Worm (Caenorhabditis elegans) whole organism, young adult: Measurements from ENCODE around the gene C18E9.5.

Experiments used
- F52B5.7 ChIP-seq: sonication (generic microtip); optimal IDR thresholded peaks from 2 replicates; lab custom pipeline; 2016; ENCODE audit warnings: mild to moderate bottlenecking, missing genetic modification characterization, missing compliant biosample characterization
- F57A8.1 ChIP-seq: fragments of 200-800 bp; sonication (Bioruptor generic); optimal IDR thresholded peaks from 2 replicates; lab custom pipeline; 2018; ENCODE audit warnings: mild to moderate bottlenecking, missing genetic modification characterization, moderate library complexity, missing compliant biosample characterization
- T26A5.8 ChIP-seq: sonication (generic microtip); optimal IDR thresholded peaks from 2 replicates; lab custom pipeline; 2016; ENCODE audit warnings: missing genetic modification characterization, missing compliant biosample characterization
- ama-1 ChIP-seq, 3 experiments: fragments of 150-350 bp in 1 of 3; sonication (generic microtip) in 2 of 3; optimal IDR thresholded peaks; 2 replicates each; lab custom pipeline; 2014 to 2018; ENCODE audit warnings: missing biosample characterization in 2 of 3, missing genetic modification characterization in 2 of 3, missing genetic modification reagents in 2 of 3
- athp-1 ChIP-seq: sonication (generic microtip); optimal IDR thresholded peaks from 2 replicates; lab custom pipeline; 2017; ENCODE audit warnings: mild to moderate bottlenecking, missing genetic modification characterization, missing compliant biosample characterization
- attf-5 ChIP-seq: fragments of 200-800 bp; sonication (Bioruptor generic); optimal IDR thresholded peaks from 2 replicates; lab custom pipeline; 2018; ENCODE audit warnings: mild to moderate bottlenecking, missing genetic modification characterization, missing compliant biosample characterization
- bed-1 ChIP-seq: fragments of 200-800 bp; sonication (Bioruptor generic); IDR thresholded peaks from 2 replicates; pipeline ENCODE4 v1.3.6; 2022; ENCODE audit warnings: missing genetic modification reagents, missing genetic modification characterization, missing compliant biosample characterization
- cebp-1 ChIP-seq, 2 experiments: fragments of 200-800 bp in 1 of 2; sonication (Bioruptor generic) in 1 of 2; sonication (generic microtip) in 1 of 2; IDR thresholded peaks in 1 of 2; optimal IDR thresholded peaks in 1 of 2; 2 replicates each; pipeline versions ENCODE4 v1.3.6 to Lab custom; 2017 to 2022; ENCODE audit warnings: missing compliant biosample characterization in 2 of 2, missing genetic modification characterization in 2 of 2, mild to moderate bottlenecking in 1 of 2, missing genetic modification reagents in 1 of 2, moderate library complexity in 1 of 2
- cebp-2 ChIP-seq: fragments of 200-800 bp; sonication (Bioruptor generic); IDR thresholded peaks from 2 replicates; pipeline ENCODE4 v1.3.6; 2022; ENCODE audit warnings: missing genetic modification characterization, missing compliant biosample characterization
- ceh-27 ChIP-seq: fragments of 200-800 bp; sonication (Bioruptor generic); optimal IDR thresholded peaks from 2 replicates; lab custom pipeline; 2018; ENCODE audit warnings: mild to moderate bottlenecking, missing genetic modification characterization, moderate library complexity, missing compliant biosample characterization
- dpl-1 ChIP-seq: fragments of 150-350 bp; optimal IDR thresholded peaks from 2 replicates; lab custom pipeline; 2014; ENCODE audit warnings: missing biosample characterization, missing genetic modification reagents, missing genetic modification characterization
- efl-1 ChIP-seq: fragments of 150-350 bp; optimal IDR thresholded peaks from 2 replicates; lab custom pipeline; 2014; ENCODE audit warnings: missing biosample characterization, missing genetic modification reagents, missing genetic modification characterization
- egl-18 ChIP-seq: fragments of 200-800 bp; sonication (Bioruptor generic); IDR thresholded peaks from 2 replicates; pipeline ENCODE4 v1.3.6; 2022; ENCODE audit warnings: missing genetic modification reagents, missing genetic modification characterization, missing compliant biosample characterization
- egl-44 ChIP-seq: fragments of 200-800 bp; sonication (Bioruptor generic); IDR thresholded peaks from 2 replicates; pipeline ENCODE4 v1.3.6; 2022; ENCODE audit warnings: missing genetic modification reagents, missing genetic modification characterization, missing compliant biosample characterization
- ets-4 ChIP-seq: fragments of 200-800 bp; sonication (Bioruptor generic); optimal IDR thresholded peaks from 2 replicates; lab custom pipeline; 2018; ENCODE audit warnings: mild to moderate bottlenecking, missing genetic modification characterization, missing compliant biosample characterization
- fkh-3 ChIP-seq: sonication (generic microtip); optimal IDR thresholded peaks from 2 replicates; lab custom pipeline; 2016; ENCODE audit warnings: mild to moderate bottlenecking, missing genetic modification characterization, missing compliant biosample characterization
- lag-1 ChIP-seq: fragments of 200-800 bp; sonication (Bioruptor generic); IDR thresholded peaks from 2 replicates; pipeline ENCODE4 v1.3.6; 2022; ENCODE audit warnings: missing genetic modification reagents, missing genetic modification characterization, missing compliant biosample characterization
- lin-26 ChIP-seq: fragments of 200-800 bp; sonication (Bioruptor generic); IDR thresholded peaks from 2 replicates; pipeline ENCODE4 v1.3.6; 2022; ENCODE audit warnings: missing genetic modification reagents, missing genetic modification characterization, missing compliant biosample characterization
- lin-35 ChIP-seq, 3 experiments: fragments of 150-350 bp in 2 of 3; sonication (generic microtip) in 1 of 3; optimal IDR thresholded peaks; 2 replicates each; lab custom pipeline; 2014 to 2018; ENCODE audit warnings: missing biosample characterization in 3 of 3, missing genetic modification characterization in 3 of 3, missing genetic modification reagents in 3 of 3
- madf-3 ChIP-seq: fragments of 200-800 bp; sonication (Bioruptor generic); IDR thresholded peaks from 2 replicates; pipeline ENCODE4 v1.3.6; 2022; ENCODE audit warnings: missing genetic modification reagents, missing genetic modification characterization, missing compliant biosample characterization
- nfya-1 ChIP-seq: sonication (generic microtip); optimal IDR thresholded peaks from 2 replicates; lab custom pipeline; 2017; ENCODE audit warnings: antibody characterized with exemption, missing compliant biosample characterization, missing genetic modification characterization, borderline replicate concordance; ENCODE audit not compliant: insufficient read depth
- nfyb-1 ChIP-seq: fragments of 200-800 bp; sonication (Bioruptor generic); IDR thresholded peaks from 2 replicates; pipeline ENCODE4 v1.3.6; 2022; ENCODE audit warnings: missing genetic modification reagents, missing genetic modification characterization, missing compliant biosample characterization
- nhr-120 ChIP-seq: fragments of 200-800 bp; sonication (Bioruptor generic); IDR thresholded peaks from 2 replicates; pipeline ENCODE4 v1.3.6; 2022; ENCODE audit warnings: missing genetic modification characterization, missing compliant biosample characterization
- nhr-27 ChIP-seq: fragments of 200-800 bp; sonication (Bioruptor generic); optimal IDR thresholded peaks from 2 replicates; lab custom pipeline; 2018; ENCODE audit warnings: mild to moderate bottlenecking, missing genetic modification characterization, moderate library complexity, missing compliant biosample characterization
- pbrm-1 ChIP-seq: fragments of 200-800 bp; sonication (Bioruptor generic); IDR thresholded peaks from 2 replicates; pipeline ENCODE4 v1.3.6; 2022; ENCODE audit warnings: missing genetic modification reagents, missing genetic modification characterization, missing compliant biosample characterization
- somi-1 ChIP-seq: fragments of 200-800 bp; sonication (Bioruptor generic); optimal IDR thresholded peaks from 2 replicates; lab custom pipeline; 2018; ENCODE audit warnings: mild to moderate bottlenecking, missing genetic modification characterization, missing compliant biosample characterization
- tbp1 ChIP-seq: fragments of 200-800 bp; sonication (Bioruptor generic); optimal IDR thresholded peaks from 2 replicates; lab custom pipeline; 2018; ENCODE audit warnings: mild to moderate bottlenecking, missing genetic modification characterization, missing compliant biosample characterization
- tbx-9 ChIP-seq: sonication (generic microtip); optimal IDR thresholded peaks from 2 replicates; lab custom pipeline; 2016; ENCODE audit warnings: borderline replicate concordance, missing genetic modification characterization, inconsistent platforms, missing compliant biosample characterization
- unc-130 ChIP-seq: sonication (generic microtip); optimal IDR thresholded peaks from 2 replicates; lab custom pipeline; 2016; ENCODE audit warnings: missing genetic modification reagents, missing genetic modification characterization, missing compliant biosample characterization
- unc-62 ChIP-seq: fragments of 150-350 bp; optimal IDR thresholded peaks from 2 replicates; lab custom pipeline; 2014; ENCODE audit warnings: missing biosample characterization, missing genetic modification reagents, missing genetic modification characterization
- ztf-28 ChIP-seq: fragments of 200-800 bp; sonication (Bioruptor generic); IDR thresholded peaks from 2 replicates; pipeline ENCODE4 v1.3.6; 2022; ENCODE audit warnings: missing genetic modification reagents, missing genetic modification characterization, missing compliant biosample characterization

The C18E9.5 gene

DNA sequence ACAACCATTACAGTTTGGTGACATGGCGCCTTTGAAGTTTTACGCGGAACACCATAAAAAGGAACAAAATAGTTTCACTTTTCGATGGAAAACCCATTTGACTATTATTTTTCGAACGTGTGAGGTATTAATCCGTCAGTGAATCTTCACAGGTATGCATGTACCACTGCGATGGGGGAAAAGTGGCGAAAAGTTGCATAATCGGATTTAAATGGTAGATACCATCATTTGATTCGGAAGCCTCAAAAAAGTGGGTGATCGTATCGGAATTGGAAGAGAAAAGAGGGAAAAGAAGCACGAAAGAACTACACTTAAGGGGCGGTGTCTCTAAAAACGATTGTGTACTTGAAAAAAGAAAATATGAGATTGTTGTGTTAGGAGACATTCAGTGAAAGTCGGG is 16.1 kb upstream of the C18E9.5 start:
- no peak for TF ChIP-seq tbp1 (GFP tag; lab: Kevin White, UChicago)
- no peak for TF ChIP-seq F52B5.7 (tag; lab: Kevin White, UChicago)
- TF ChIP-seq tbx-9 (tag; lab: Kevin White, UChicago) = no peak
- no peak for TF ChIP-seq pbrm-1 (GFP tag; lab: Robert Waterston, UW)
- no peak for TF ChIP-seq egl-44 (GFP tag; lab: Robert Waterston, UW)
- TF ChIP-seq nhr-27 (tag; lab: Kevin White, UChicago) = no peak
- no peak for TF ChIP-seq athp-1
- no peak for TF ChIP-seq ama-1 (optimal IDR thresholded peaks at IDR 0.05; lab: Kevin White, UChicago)
- no peak for TF ChIP-seq ama-1 (GFP tag; optimal IDR thresholded peaks at IDR 0.05; lab: Kevin White, UChicago)
- TF ChIP-seq dpl-1 (GFP tag; lab: Kevin White, UChicago) = no peak
- no peak for TF ChIP-seq F57A8.1 (GFP tag; lab: Kevin White, UChicago)
- no peak for TF ChIP-seq bed-1 (GFP tag; lab: Robert Waterston, UW)

DNA sequence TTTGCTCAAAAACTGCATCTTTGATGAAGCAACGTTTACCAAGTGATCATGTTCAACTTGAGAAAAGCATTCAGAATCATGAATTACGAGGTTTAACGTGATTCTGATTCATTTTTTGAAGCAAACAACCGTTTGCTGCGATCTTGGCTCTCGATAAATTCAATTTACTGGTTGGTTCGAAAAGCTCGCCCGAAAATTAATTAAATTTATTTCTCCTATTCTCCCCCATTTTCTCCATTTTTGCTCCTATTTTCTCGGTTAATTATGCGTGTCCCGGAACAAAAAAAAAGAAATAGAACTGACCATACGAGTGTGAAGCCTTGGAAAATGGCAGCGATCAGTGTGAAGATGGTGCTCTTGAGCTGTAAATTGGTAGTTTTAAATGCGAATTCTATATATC is 12.9 kb upstream of the C18E9.5 start:
- no peak for TF ChIP-seq nfya-1
- TF ChIP-seq nfyb-1 (GFP tag; lab: Robert Waterston, UW) = no peak
- no peak for TF ChIP-seq somi-1 (GFP tag; lab: Kevin White, UChicago)
- no peak for TF ChIP-seq egl-18 (GFP tag; lab: Robert Waterston, UW)
- no peak for TF ChIP-seq efl-1 (GFP tag; lab: Kevin White, UChicago)
- no peak for TF ChIP-seq ets-4
- TF ChIP-seq unc-130 (GFP tag; lab: Kevin White, UChicago) = no peak
- no peak for TF ChIP-seq nhr-120 (GFP tag; lab: Robert Waterston, UW)
- no peak for TF ChIP-seq lin-35 (GFP tag; optimal IDR thresholded peaks at IDR 0.05; lab: Kevin White, UChicago)
- TF ChIP-seq lag-1 (GFP tag; lab: Robert Waterston, UW) = no peak

DNA sequence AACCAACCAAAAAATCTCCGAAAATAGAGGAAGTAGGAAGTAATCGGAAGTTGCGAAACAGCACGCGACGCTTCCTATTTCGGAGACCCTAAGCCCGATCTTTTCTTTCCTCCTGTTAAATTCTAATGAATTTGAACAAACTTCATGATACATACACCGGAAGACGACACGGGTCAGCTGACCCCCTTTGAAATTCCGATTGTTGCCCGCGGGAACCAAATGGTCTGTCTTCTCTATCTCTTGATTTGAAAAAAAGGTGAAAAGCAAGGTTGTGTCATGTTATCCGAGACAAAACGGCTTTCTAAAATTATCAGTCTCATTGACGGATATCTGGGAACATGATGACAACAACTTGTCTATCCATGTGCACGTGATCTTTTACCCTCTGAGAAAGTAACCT is 10.7 kb upstream of the C18E9.5 start:
- TF ChIP-seq madf-3 (GFP tag; lab: Robert Waterston, UW) = 0 out of 2 replicates have a peak, but pooled peaks have one; percentile 33
- no peak for TF ChIP-seq ztf-28

DNA sequence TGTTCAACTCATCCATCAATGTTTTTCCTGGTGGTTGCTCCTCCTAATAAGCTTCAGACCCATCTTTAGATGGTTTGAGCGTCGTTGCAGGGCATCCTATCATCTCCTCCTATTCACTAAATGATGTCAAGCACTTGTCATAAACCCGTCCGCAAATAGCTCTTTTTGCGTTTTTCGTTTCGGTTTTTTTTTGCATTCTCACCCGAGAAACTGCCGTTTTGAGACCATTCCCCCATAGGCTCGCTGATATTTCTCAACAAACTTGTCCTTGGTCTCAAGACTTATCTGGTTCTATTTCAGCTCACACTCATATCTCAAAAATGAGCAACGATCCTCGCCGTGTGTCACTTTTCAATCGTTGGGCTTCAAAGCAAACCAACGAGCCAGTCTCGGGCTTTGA is 9.4 kb upstream of the C18E9.5 start, which contains the start of gene cal-2:
Gene cal-2, plus strand, starts transcription at position 301 of the 400 bp plus-strand sequence.
- TF ChIP-seq F52B5.7 (tag; lab: Kevin White, UChicago) (no peak), unc-62 (GFP tag; lab: Kevin White, UChicago) (no peak), cebp-1 (GFP tag; IDR thresholded peaks at IDR 0.05; lab: Robert Waterston, UW) (no peak), cebp-1 (tag; optimal IDR thresholded peaks at IDR 0.05; lab: Kevin White, UChicago) (no peak), lin-26 (GFP tag; lab: Robert Waterston, UW) (no peak), ceh-27 (GFP tag; lab: Kevin White, UChicago) (no peak), attf-5 (GFP tag; lab: Kevin White, UChicago) (no peak)

DNA sequence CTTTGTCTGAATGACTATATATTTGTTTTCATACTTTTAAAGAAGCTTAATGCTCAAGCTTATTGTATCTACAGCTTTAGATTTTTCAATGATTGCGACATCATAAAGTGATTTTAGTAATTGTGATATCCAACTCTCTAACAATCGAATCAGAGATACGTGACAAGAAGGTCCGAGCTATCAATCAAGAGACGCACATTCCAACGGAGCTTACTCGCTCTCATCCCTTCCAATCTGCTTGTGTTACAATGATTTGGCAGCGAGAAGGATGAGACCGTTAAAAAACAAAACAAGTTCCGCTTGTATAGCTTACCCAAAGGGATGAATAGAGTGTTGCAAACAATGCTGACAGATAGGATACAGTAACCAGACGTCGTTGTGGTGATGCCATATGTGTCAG is 8.3 kb upstream of the C18E9.5 start:
- TF ChIP-seq fkh-3 (tag; lab: Kevin White, UChicago) = no peak
- no peak for TF ChIP-seq cebp-2 (GFP tag; lab: Robert Waterston, UW)
- TF ChIP-seq T26A5.8 (tag; lab: Kevin White, UChicago) = no peak
- no peak for TF ChIP-seq unc-130 (GFP tag; lab: Kevin White, UChicago)
- TF ChIP-seq madf-3 (GFP tag; lab: Robert Waterston, UW) = no peak
- TF ChIP-seq unc-62 (GFP tag; lab: Kevin White, UChicago) = no peak
